Fruit fly (Drosophila melanogaster) whole organism, embryonic: ENCODE data around the gene Gr92a.

ENCODE experiments used
- Abd-B ChIP-seq: fragments of 200-800 bp; sonication (Bioruptor generic); optimal IDR thresholded peaks from 2 replicates; lab custom pipeline; 2018; ENCODE audit warnings: missing biosample characterization, mild to moderate bottlenecking, missing genetic modification characterization, moderate library complexity
- CG15479 ChIP-seq: fragments of 200-800 bp; sonication (Bioruptor generic); optimal IDR thresholded peaks from 3 replicates; lab custom pipeline; 2019; ENCODE audit warnings: missing biosample characterization, mild to moderate bottlenecking, missing genetic modification characterization, moderate library complexity
- CG17912 ChIP-seq: fragments of 200-800 bp; sonication (Bioruptor generic); optimal IDR thresholded peaks from 2 replicates; lab custom pipeline; 2018; ENCODE audit warnings: missing biosample characterization, mild to moderate bottlenecking, missing genetic modification characterization
- CG2889 ChIP-seq: fragments of 200-800 bp; sonication (Bioruptor generic); IDR thresholded peaks from 3 replicates; pipeline ENCODE4 v1.3.6; 2022; ENCODE audit warnings: missing biosample characterization, missing genetic modification characterization
- CG5953 ChIP-seq: fragments of 200-800 bp; sonication (Bioruptor generic); IDR thresholded peaks from 2 replicates; pipeline ENCODE4 v1.3.6; 2022; ENCODE audit warnings: missing biosample characterization, missing genetic modification characterization
- CG8388 ChIP-seq: fragments of 200-800 bp; sonication (Bioruptor generic); optimal IDR thresholded peaks from 2 replicates; lab custom pipeline; 2019; ENCODE audit warnings: missing biosample characterization, mild to moderate bottlenecking, missing genetic modification characterization, moderate library complexity
- kay ChIP-seq: fragments of 200-800 bp; sonication (Bioruptor generic); optimal IDR thresholded peaks from 2 replicates; lab custom pipeline; 2016; ENCODE audit warnings: missing biosample characterization, missing genetic modification characterization
- sima ChIP-seq: fragments of 200-800 bp; sonication (Bioruptor generic); optimal IDR thresholded peaks from 2 replicates; lab custom pipeline; 2016; ENCODE audit warnings: missing biosample characterization, missing genetic modification characterization
- slou ChIP-seq: fragments of 200-800 bp; sonication (Bioruptor generic); optimal IDR thresholded peaks from 3 replicates; lab custom pipeline; 2016; ENCODE audit warnings: missing biosample characterization, missing genetic modification characterization
- stc ChIP-seq: fragments of 200-800 bp; sonication (Bioruptor generic); IDR thresholded peaks from 2 replicates; pipeline ENCODE4 v1.3.6; 2022; ENCODE audit warnings: missing biosample characterization, missing genetic modification characterization

- TF ChIP-seq CG5953 (GFP tag; lab: Robert Waterston, UW) (no peak), CG2889 (GFP tag; lab: Robert Waterston, UW) (no peak), sima (GFP tag; lab: Kevin White, UChicago) (no peak), CG8388 (GFP tag; lab: Kevin White, UChicago) (no peak), Abd-B (GFP tag; lab: Kevin White, UChicago) (no peak), CG15479 (GFP tag; lab: Kevin White, UChicago) (no peak), stc (GFP tag; lab: Robert Waterston, UW) (no peak), kay (no peak), CG17912 (GFP tag; lab: Kevin White, UChicago) (no peak), slou (no peak)
Observed at dm6 chr3R:20120760-20121159, at the start of gene Gr92a.
